Fruit fly (Drosophila melanogaster): ENCODE results near the gene Blos3.

dm6 chr3L:18845833-18846232 lies 24.2 kb upstream of the Blos3 start:
- TF ChIP-seq cnc (optimal IDR thresholded peaks at IDR 0.05) (no peak), Crg-1 (GFP tag; optimal IDR thresholded peaks at IDR 0.05) (no peak), pad (GFP tag; optimal IDR thresholded peaks at IDR 0.05) (no peak), CG11617 (GFP tag; optimal IDR thresholded peaks at IDR 0.05) (no peak), CG1620 (GFP tag; optimal IDR thresholded peaks at IDR 0.05) (no peak), Mnt (GFP tag; optimal IDR thresholded peaks at IDR 0.05) (no peak)

Data from whole organism, adult.